Worm (Caenorhabditis elegans): ENCODE measurements around the gene mlt-9.

- TF ChIP-seq sdc-2 (tag; optimal IDR thresholded peaks at IDR 0.05): no peak
- no peak for TF ChIP-seq hlh-30 (tag; optimal IDR thresholded peaks at IDR 0.05; ENCODE audit: insufficient read depth)
- TF ChIP-seq unc-55 (GFP tag; optimal IDR thresholded peaks at IDR 0.05): no peak
- TF ChIP-seq eyg-1 (tag; optimal IDR thresholded peaks at IDR 0.05): no peak
- no peak for TF ChIP-seq ahr-1 (tag; optimal IDR thresholded peaks at IDR 0.05)
Observed at ce11 chrX:15055914-15056313, 51.7 kb downstream of the mlt-9 start, which contains the start of gene H03G16.7.
